Worm (Caenorhabditis elegans): ENCODE measurements around the gene dars-1.

dars-1 gene

ce11 chrIII:9465424-9465823, 25.6 kb downstream of the dars-1 start, which contains the start of gene B0464.9 (continued):
- TF ChIP-seq lag-1 (GFP tag; IDR thresholded peaks at IDR 0.05) (no peak), nfya-2 (GFP tag; IDR thresholded peaks at IDR 0.05) (no peak), snpc-3.4 (tag; optimal IDR thresholded peaks at IDR 0.05) (no peak), mcd-1 (GFP tag; IDR thresholded peaks at IDR 0.05) (peak; percentile 75), madf-6 (GFP tag; IDR thresholded peaks at IDR 0.05) (peak; percentile 41; the same call in 1 of the 2 replicates), aptf-2 (GFP tag; conservative IDR thresholded peaks at IDR 0.05) (no peak), K12H6.12 (tag; optimal IDR thresholded peaks at IDR 0.05) (peak; percentile 8), mes-4 (tag; optimal IDR thresholded peaks at IDR 0.05) (no peak), lin-26 (GFP tag; IDR thresholded peaks at IDR 0.05) (no peak), him-1 (tag; optimal IDR thresholded peaks at IDR 0.05) (no peak), C17E4.6 (GFP tag; IDR thresholded peaks at IDR 0.05) (no peak), B0336.3 (GFP tag; IDR thresholded peaks at IDR 0.05) (no peak), F37B4.10 (GFP tag; IDR thresholded peaks at IDR 0.05) (no peak), lin-40 (tag; optimal IDR thresholded peaks at IDR 0.05) (peak; percentile 33), repo-1 (tag; optimal IDR thresholded peaks at IDR 0.05) (no peak), ztf-6 (GFP tag; IDR thresholded peaks at IDR 0.05) (no peak), sdz-38 (tag; optimal IDR thresholded peaks at IDR 0.05) (no peak), sptf-2 (GFP tag; optimal IDR thresholded peaks at IDR 0.05) (no peak), lsl-1 (GFP tag; optimal IDR thresholded peaks at IDR 0.05) (peak; percentile 24), egl-44 (GFP tag; IDR thresholded peaks at IDR 0.05) (no peak), ama-1 (optimal IDR thresholded peaks at IDR 0.05) (no peak), ama-1 (GFP tag; optimal IDR thresholded peaks at IDR 0.05) (no peak), cebp-1 (GFP tag; IDR thresholded peaks at IDR 0.05) (no peak), cebp-1 (tag; optimal IDR thresholded peaks at IDR 0.05) (peak; percentile 22), pha-4 (tag; optimal IDR thresholded peaks at IDR 0.05) (no peak), ztf-22 (GFP tag; optimal IDR thresholded peaks at IDR 0.05) (no peak), ZK185.1 (tag; optimal IDR thresholded peaks at IDR 0.05; ENCODE audit: poor library complexity, severe bottlenecking) (peak; percentile 84), nhr-80 (tag; optimal IDR thresholded peaks at IDR 0.05) (no peak), F55B11.4 (tag; optimal IDR thresholded peaks at IDR 0.05; ENCODE audit: borderline replicate concordance, insufficient read depth) (no peak), Y56A3A.18 (GFP tag; IDR thresholded peaks at IDR 0.05) (no peak), gei-17 (GFP tag; optimal IDR thresholded peaks at IDR 0.05) (no peak)

ce11 chrIII:9462785-9463467, 28.1 kb downstream of the dars-1 start:
- TF ChIP-seq ceh-27 (GFP tag; optimal IDR thresholded peaks at IDR 0.05) (no peak), mcd-1 (GFP tag; IDR thresholded peaks at IDR 0.05) (0 out of 2 replicates have a peak, but pooled peaks have one; percentile 20), Y53F4B.3 (GFP tag; IDR thresholded peaks at IDR 0.05) (0 out of 2 replicates have a peak, but pooled peaks have one; percentile 22), zim-3 (tag; optimal IDR thresholded peaks at IDR 0.05) (no peak), sdz-38 (tag; optimal IDR thresholded peaks at IDR 0.05) (no peak), hsf-1 (GFP tag; IDR thresholded peaks at IDR 0.05) (0 out of 2 replicates have a peak, but pooled peaks have one; percentile 24), ztf-6 (GFP tag; IDR thresholded peaks at IDR 0.05) (no peak), madf-8 (GFP tag; conservative IDR thresholded peaks at IDR 0.05) (no peak), cebp-1 (GFP tag; IDR thresholded peaks at IDR 0.05) (no peak), cebp-1 (tag; optimal IDR thresholded peaks at IDR 0.05) (peak; percentile 36), snpc-1.3 (tag; optimal IDR thresholded peaks at IDR 0.05; ENCODE audit: insufficient read depth) (peak; percentile 37), ets-4 (GFP tag; optimal IDR thresholded peaks at IDR 0.05) (no peak), nhr-27 (tag; optimal IDR thresholded peaks at IDR 0.05) (no peak), hlh-26 (GFP tag; conservative IDR thresholded peaks at IDR 0.05) (no peak), aptf-3 (GFP tag; IDR thresholded peaks at IDR 0.05) (no peak), zfh-2 (GFP tag; conservative IDR thresholded peaks at IDR 0.05) (no peak), attf-6 (GFP tag; IDR thresholded peaks at IDR 0.05) (0 out of 2 replicates have a peak, but pooled peaks have one; percentile 21), athp-1 (tag; optimal IDR thresholded peaks at IDR 0.05) (peak; percentile 77), rcor-1 (GFP tag; IDR thresholded peaks at IDR 0.05) (no peak), lag-1 (GFP tag; IDR thresholded peaks at IDR 0.05) (no peak), T07F8.4 (tag; optimal IDR thresholded peaks at IDR 0.05) (no peak), tbp1 (GFP tag; optimal IDR thresholded peaks at IDR 0.05) (no peak), F37B4.10 (GFP tag; IDR thresholded peaks at IDR 0.05) (no peak), efl-1 (GFP tag; optimal IDR thresholded peaks at IDR 0.05) (no peak)

All from whole organism, young adult.